Worm (Caenorhabditis elegans) whole organism, L1 larva: ENCODE measurements around the gene hpo-33.

ENCODE experiments used
- aly-2 ChIP-seq: fragments of 150-350 bp; optimal IDR thresholded peaks from 2 replicates; lab custom pipeline; 2014; ENCODE audit warnings: missing biosample characterization, missing genetic modification characterization
- ces-1 ChIP-seq: fragments of 150-350 bp; optimal IDR thresholded peaks from 2 replicates; lab custom pipeline; 2014; ENCODE audit warnings: missing biosample characterization, missing genetic modification reagents, missing genetic modification characterization
- egl-27 ChIP-seq, 2 experiments: fragments of 150-350 bp in 1 of 2; sonication (generic microtip); optimal IDR thresholded peaks; 3 replicates each; lab custom pipeline; 2017 to 2018; ENCODE audit warnings: missing biosample characterization in 2 of 2, missing genetic modification characterization in 2 of 2, missing genetic modification reagents in 2 of 2
- lsy-2 ChIP-seq, 2 experiments: fragments of 150-350 bp; optimal IDR thresholded peaks; 2 replicates each; lab custom pipeline; 2014; ENCODE audit warnings: missing biosample characterization in 2 of 2, missing genetic modification characterization in 2 of 2
- mep-1 ChIP-seq: fragments of 150-350 bp; optimal IDR thresholded peaks from 2 replicates; lab custom pipeline; 2014; ENCODE audit warnings: missing biosample characterization, missing genetic modification characterization
- nhr-28 ChIP-seq: fragments of 150-350 bp; optimal IDR thresholded peaks from 2 replicates; lab custom pipeline; 2014; ENCODE audit warnings: missing biosample characterization, missing genetic modification characterization
- nhr-76 ChIP-seq: sonication (generic microtip); optimal IDR thresholded peaks from 2 replicates; lab custom pipeline; 2017; ENCODE audit warnings: missing biosample characterization, missing genetic modification characterization
- pag-3 ChIP-seq: sonication (generic microtip); optimal IDR thresholded peaks from 2 replicates; lab custom pipeline; 2017; ENCODE audit warnings: missing genetic modification characterization, mild to moderate bottlenecking, missing compliant biosample characterization, antibody characterized with exemption, borderline replicate concordance; ENCODE audit not compliant: insufficient read depth
- snpc-4 ChIP-seq: fragments of 150-350 bp; optimal IDR thresholded peaks from 2 replicates; lab custom pipeline; 2014; ENCODE audit warnings: missing biosample characterization, missing genetic modification characterization
- unc-62 ChIP-seq: fragments of 150-350 bp; optimal IDR thresholded peaks from 2 replicates; lab custom pipeline; 2014; ENCODE audit warnings: missing biosample characterization, missing genetic modification reagents, missing genetic modification characterization

ce11 chrV:17014050-17014449 is 28.3 kb upstream of the hpo-33 start, which contains the start of gene clc-13:
- TF ChIP-seq lsy-2 (tag; optimal IDR thresholded peaks at IDR 0.05; lab: Kevin White, UChicago) (no peak), ces-1 (no peak), snpc-4 (tag; lab: Kevin White, UChicago) (no peak), aly-2 (tag; lab: Kevin White, UChicago) (no peak), nhr-76 (tag; lab: Kevin White, UChicago) (no peak), egl-27 (tag; optimal IDR thresholded peaks at IDR 0.05; lab: Kevin White, UChicago) (no peak), mep-1 (tag; lab: Kevin White, UChicago) (no peak), nhr-28 (tag; lab: Kevin White, UChicago) (no peak), unc-62 (GFP tag; lab: Kevin White, UChicago) (no peak), pag-3 (tag; lab: Kevin White, UChicago) (no peak)
